Worm (Caenorhabditis elegans): Measurements from ENCODE around the gene R04D3.3.
A peak's percentile ranks its signal among the peaks of the same experiment; 100 is the strongest.

R04D3.3 gene

DNA sequence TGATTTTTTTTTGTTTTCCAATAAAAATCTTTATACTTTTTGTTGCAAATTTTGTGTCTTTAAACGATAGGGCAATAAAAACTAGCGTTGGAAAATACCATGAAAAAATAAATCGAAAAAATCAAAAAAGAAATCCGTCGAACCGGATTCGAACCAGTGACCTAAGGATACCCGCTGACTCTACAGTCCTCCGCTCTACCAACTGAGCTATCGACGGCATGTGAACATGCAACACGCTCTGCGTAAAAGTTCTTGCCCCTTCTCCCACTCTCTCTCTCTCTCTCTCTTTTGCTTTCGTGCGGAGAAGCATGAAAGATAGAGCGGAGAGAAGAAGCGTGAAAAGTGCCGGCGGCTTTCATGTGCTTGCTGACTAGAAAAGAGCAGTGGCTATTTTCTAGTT is 25.9 kb downstream of the R04D3.3 start (continued):
- TF ChIP-seq snu-23 (GFP tag; optimal IDR thresholded peaks at IDR 0.05) (peak; percentile 69), nhr-76 (tag; optimal IDR thresholded peaks at IDR 0.05) (no peak), zip-4 (GFP tag; optimal IDR thresholded peaks at IDR 0.05) (no peak), mep-1 (tag; optimal IDR thresholded peaks at IDR 0.05) (peak; percentile 51), sptf-1 (tag; optimal IDR thresholded peaks at IDR 0.05) (no peak), nhr-47 (tag; optimal IDR thresholded peaks at IDR 0.05) (peak; percentile 80), dsc-1 (tag; optimal IDR thresholded peaks at IDR 0.05) (peak; percentile 79), skn-1 (tag; optimal IDR thresholded peaks at IDR 0.05) (peak; percentile 37), ceh-63 (GFP tag; optimal IDR thresholded peaks at IDR 0.05) (no peak)

- TF ChIP-seq aha-1 (tag; optimal IDR thresholded peaks at IDR 0.05) = no peak
- TF ChIP-seq blmp-1 (tag; optimal IDR thresholded peaks at IDR 0.05) = no peak
- no peak for TF ChIP-seq dpl-1 (GFP tag; optimal IDR thresholded peaks at IDR 0.05)
- no peak for TF ChIP-seq nhr-85 (tag)
- TF ChIP-seq pax-3 (tag; optimal IDR thresholded peaks at IDR 0.05) = no peak
- TF ChIP-seq lsy-2 (tag; optimal IDR thresholded peaks at IDR 0.05) = no peak
- no peak for TF ChIP-seq unc-30 (tag; optimal IDR thresholded peaks at IDR 0.05)
- no peak for TF ChIP-seq mab-9 (GFP tag; IDR thresholded peaks at IDR 0.05)
- no peak for TF ChIP-seq lin-35 (GFP tag; optimal IDR thresholded peaks at IDR 0.05)
- TF ChIP-seq swsn-7 (tag; optimal IDR thresholded peaks at IDR 0.05) = no peak
Observed at ce11 chrX:13262195-13262594, 28.2 kb downstream of the R04D3.3 start, which contains the start of gene K09A11.1. TSS of gene K09A11.1 (plus strand) at chrX:13262495.

- peak; percentile 11 for TF ChIP-seq snpc-4 (tag; optimal IDR thresholded peaks at IDR 0.05)
- peak; percentile 0 for TF ChIP-seq elt-2 (tag; optimal IDR thresholded peaks at IDR 0.05)
- TF ChIP-seq nhr-71 (tag; optimal IDR thresholded peaks at IDR 0.05) = peak; percentile 8
Observed at ce11 chrX:13261037-13261592, 29.3 kb downstream of the R04D3.3 start.

DNA sequence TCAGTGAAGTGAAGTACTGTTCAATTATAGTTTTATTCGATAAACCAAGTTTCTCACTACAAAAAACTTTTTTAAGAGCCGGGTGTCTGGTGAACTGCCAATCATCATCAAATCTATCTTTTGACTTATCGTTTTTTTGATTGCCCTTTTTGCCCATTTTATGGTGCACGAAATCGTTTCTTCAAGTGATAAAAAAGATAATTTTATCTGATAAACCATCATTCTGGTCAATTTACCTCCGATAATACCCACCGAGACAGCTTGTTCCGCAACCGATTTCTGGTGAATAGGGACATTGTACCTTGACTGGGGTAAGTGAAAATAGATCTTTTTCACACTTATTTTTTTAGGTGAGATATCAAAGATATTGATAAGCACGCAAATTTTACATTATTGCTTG is 32.9 kb downstream of the R04D3.3 start, which contains the start of gene K08H2.10:
Gene K08H2.10, plus strand, starts transcription at position 230 of the 400 bp plus-strand sequence.
- TF ChIP-seq tlp-1 (tag; optimal IDR thresholded peaks at IDR 0.05) (peak; percentile 77), grh-1 (GFP tag; IDR thresholded peaks at IDR 0.05) (no peak), efl-1 (optimal IDR thresholded peaks at IDR 0.05) (no peak), efl-1 (GFP tag; optimal IDR thresholded peaks at IDR 0.05 in 1 of 2) (peak in 1 of 2 experiments; percentile 41), lin-15B (tag; optimal IDR thresholded peaks at IDR 0.05) (no peak), elt-2 (tag; optimal IDR thresholded peaks at IDR 0.05) (peak; percentile 82)

ce11 chrX:13251914-13252434 is 38.5 kb downstream of the R04D3.3 start, which contains the start of gene nhr-32:
TSS of gene nhr-32 (plus strand) at chrX:13251964.
- TF ChIP-seq swsn-7 (tag; optimal IDR thresholded peaks at IDR 0.05) = no peak
- no peak for TF ChIP-seq rnt-1 (tag; optimal IDR thresholded peaks at IDR 0.05)
- no peak for TF ChIP-seq ztf-4 (tag; optimal IDR thresholded peaks at IDR 0.05)
- no peak for TF ChIP-seq ceh-63 (GFP tag; optimal IDR thresholded peaks at IDR 0.05)
- no peak for TF ChIP-seq hpl-2 (GFP tag; optimal IDR thresholded peaks at IDR 0.05)
- TF ChIP-seq lir-3 (tag; optimal IDR thresholded peaks at IDR 0.05; ENCODE audit: poor library complexity) = no peak
- TF ChIP-seq unc-30 (tag; optimal IDR thresholded peaks at IDR 0.05) = no peak
- TF ChIP-seq fos-1 (tag; optimal IDR thresholded peaks at IDR 0.05) = no peak
- no peak for TF ChIP-seq mdl-1 (tag; optimal IDR thresholded peaks at IDR 0.05)
- TF ChIP-seq ama-1 (optimal IDR thresholded peaks at IDR 0.05) = no peak
- TF ChIP-seq ceh-82 (tag; optimal IDR thresholded peaks at IDR 0.05) = no peak
- no peak for TF ChIP-seq mep-1 (tag; optimal IDR thresholded peaks at IDR 0.05)
- TF ChIP-seq jun-1 (tag; optimal IDR thresholded peaks at IDR 0.05) = no peak
- TF ChIP-seq C16A3.4 (tag; optimal IDR thresholded peaks at IDR 0.05) = no peak
- TF ChIP-seq nhr-84 (tag; optimal IDR thresholded peaks at IDR 0.05) = no peak
- TF ChIP-seq lsy-2 (tag; optimal IDR thresholded peaks at IDR 0.05) = no peak
